Fruit fly (Drosophila melanogaster): ENCODE data around the gene CG32192.

The CG32192 gene

dm6 chr3L:18020944-18021343 lies 19.2 kb upstream of the CG32192 start:
- TF ChIP-seq psq (optimal IDR thresholded peaks at IDR 0.05), result no peak
- peak in 1 of 2 experiments; percentile 91 for TF ChIP-seq EcR (GFP tag; optimal IDR thresholded peaks at IDR 0.05)

dm6 chr3L:18021886-18022285 lies 18.2 kb upstream of the CG32192 start:
- no peak for TF ChIP-seq pan (optimal IDR thresholded peaks at IDR 0.05)
- TF ChIP-seq psq (optimal IDR thresholded peaks at IDR 0.05), result no peak
- TF ChIP-seq EcR (GFP tag; optimal IDR thresholded peaks at IDR 0.05), result peak in 1 of 2 experiments; percentile 77

dm6 chr3L:18022479-18022950 lies 17.6 kb upstream of the CG32192 start:
- TF ChIP-seq EcR (GFP tag; optimal IDR thresholded peaks at IDR 0.05) (peak in 1 of 2 experiments; percentile 72), pan (optimal IDR thresholded peaks at IDR 0.05) (no peak)

- TF ChIP-seq Dll (optimal IDR thresholded peaks at IDR 0.05) (no peak), EcR (GFP tag; optimal IDR thresholded peaks at IDR 0.05) (peak in 1 of 2 experiments; percentile 63), CG8478 (optimal IDR thresholded peaks at IDR 0.05) (no peak)
These were observed 16.5 kb upstream of the CG32192 start for dm6 chr3L:18023622-18024021.

dm6 chr3L:18024589-18024988 lies 15.5 kb upstream of the CG32192 start:
- TF ChIP-seq psq (optimal IDR thresholded peaks at IDR 0.05), result no peak
- no peak for TF ChIP-seq CG8478 (optimal IDR thresholded peaks at IDR 0.05)
- TF ChIP-seq EcR (GFP tag; optimal IDR thresholded peaks at IDR 0.05), result no peak
- no peak for TF ChIP-seq Dll (optimal IDR thresholded peaks at IDR 0.05)
- no peak for TF ChIP-seq usp (GFP tag; optimal IDR thresholded peaks at IDR 0.05)

dm6 chr3L:18025907-18026306 lies 14.2 kb upstream of the CG32192 start:
- TF ChIP-seq psq (optimal IDR thresholded peaks at IDR 0.05) (no peak), EcR (GFP tag; optimal IDR thresholded peaks at IDR 0.05) (no peak), Dll (optimal IDR thresholded peaks at IDR 0.05) (no peak), usp (GFP tag; optimal IDR thresholded peaks at IDR 0.05) (no peak), pan (optimal IDR thresholded peaks at IDR 0.05) (no peak), CG8478 (optimal IDR thresholded peaks at IDR 0.05) (no peak)

dm6 chr3L:18029546-18030300 lies 10.4 kb upstream of the CG32192 start:
- TF ChIP-seq EcR (GFP tag; optimal IDR thresholded peaks at IDR 0.05), result peak; percentile 71 to 78
- no peak for TF ChIP-seq pan (optimal IDR thresholded peaks at IDR 0.05)

DNA sequence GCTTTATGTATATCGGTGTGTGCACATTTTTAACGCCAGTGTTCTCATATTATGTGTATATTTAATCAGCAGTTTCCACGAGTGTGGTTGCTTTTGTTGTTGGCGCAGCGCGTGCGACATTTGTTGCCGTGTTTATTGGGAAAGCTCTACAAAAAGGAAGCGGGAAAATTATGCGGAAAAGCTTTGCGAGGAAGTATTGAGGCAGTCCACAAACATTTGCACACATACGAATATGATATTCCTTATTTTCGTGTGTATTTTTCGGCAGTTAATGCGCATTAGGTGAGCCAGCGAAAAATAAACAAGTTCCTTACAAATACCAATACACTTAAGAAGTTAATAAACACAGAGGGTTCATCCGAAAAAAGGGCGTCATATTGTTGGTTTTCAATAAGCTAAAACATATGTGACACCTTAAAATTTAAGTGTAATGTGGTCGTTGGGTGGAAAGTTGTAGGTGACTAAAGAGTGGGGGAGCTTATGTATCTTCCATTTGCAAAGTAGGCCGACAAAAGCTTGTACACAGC lies 9.8 kb upstream of the CG32192 start:
- TF ChIP-seq usp (GFP tag; optimal IDR thresholded peaks at IDR 0.05), result no peak
- no peak for TF ChIP-seq EcR (GFP tag; optimal IDR thresholded peaks at IDR 0.05)
- no peak for TF ChIP-seq pan (optimal IDR thresholded peaks at IDR 0.05)
- no peak for TF ChIP-seq Dll (optimal IDR thresholded peaks at IDR 0.05)
- no peak for TF ChIP-seq psq (optimal IDR thresholded peaks at IDR 0.05)
- TF ChIP-seq CG8478 (optimal IDR thresholded peaks at IDR 0.05), result no peak

DNA sequence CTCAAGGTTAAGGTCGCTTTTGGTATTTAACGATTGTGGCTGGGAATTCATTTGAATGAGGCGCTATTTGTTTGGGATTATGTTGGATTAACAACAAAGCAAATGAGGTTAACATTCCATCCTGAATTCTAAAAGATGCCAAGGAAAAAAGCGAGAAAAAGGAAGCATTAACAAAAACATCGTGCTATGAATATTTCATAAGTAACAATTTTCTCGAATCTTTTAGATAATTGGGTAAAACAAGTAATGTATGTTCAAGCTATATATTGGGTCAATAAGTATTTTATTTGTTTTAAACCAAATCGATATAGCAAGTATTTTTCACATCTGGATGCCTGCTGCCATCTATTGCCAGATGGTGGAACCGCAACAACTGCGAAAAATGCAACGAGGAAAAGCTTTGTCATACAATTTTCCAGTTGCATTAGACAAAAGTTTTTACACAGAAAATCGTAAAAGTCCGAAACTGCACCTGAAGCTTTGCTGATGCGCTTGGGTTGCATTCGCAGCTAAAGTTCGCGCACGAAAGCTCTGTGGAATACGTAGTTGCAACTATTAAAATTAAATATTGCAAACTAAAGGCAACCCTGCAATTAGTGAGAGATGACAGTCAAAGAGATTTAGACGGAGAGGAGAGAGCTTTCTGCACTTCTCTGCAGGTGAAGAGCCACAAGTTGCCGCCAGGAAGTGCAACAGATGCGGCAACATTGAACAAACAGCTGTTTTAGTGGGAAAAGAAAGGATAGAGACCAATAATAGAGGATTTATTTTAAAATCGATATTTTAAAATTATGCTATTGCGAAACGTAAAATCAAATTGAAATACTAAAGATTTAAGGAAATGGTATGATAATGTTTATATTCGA lies 7.4 kb upstream of the CG32192 start:
- no peak for TF ChIP-seq Dll (optimal IDR thresholded peaks at IDR 0.05)
- TF ChIP-seq usp (GFP tag; optimal IDR thresholded peaks at IDR 0.05), result no peak
- no peak for TF ChIP-seq EcR (GFP tag; optimal IDR thresholded peaks at IDR 0.05)
- no peak for TF ChIP-seq CG8478 (optimal IDR thresholded peaks at IDR 0.05)
- TF ChIP-seq psq (optimal IDR thresholded peaks at IDR 0.05), result no peak
- TF ChIP-seq pan (optimal IDR thresholded peaks at IDR 0.05), result no peak

dm6 chr3L:18034498-18034897 lies 5.6 kb upstream of the CG32192 start:
- TF ChIP-seq Dll (optimal IDR thresholded peaks at IDR 0.05) (no peak), CG8478 (optimal IDR thresholded peaks at IDR 0.05) (no peak), psq (optimal IDR thresholded peaks at IDR 0.05) (no peak), pan (optimal IDR thresholded peaks at IDR 0.05) (no peak), EcR (GFP tag; optimal IDR thresholded peaks at IDR 0.05) (no peak), usp (GFP tag; optimal IDR thresholded peaks at IDR 0.05) (no peak)

- TF ChIP-seq usp (GFP tag; optimal IDR thresholded peaks at IDR 0.05) (no peak), Dll (optimal IDR thresholded peaks at IDR 0.05) (no peak), EcR (GFP tag; optimal IDR thresholded peaks at IDR 0.05) (peak in 1 of 2 experiments; percentile 93), pan (optimal IDR thresholded peaks at IDR 0.05) (no peak), CG8478 (optimal IDR thresholded peaks at IDR 0.05) (no peak), psq (optimal IDR thresholded peaks at IDR 0.05) (no peak)
These were observed 3.1 kb upstream of the CG32192 start for dm6 chr3L:18036995-18037394.

DNA sequence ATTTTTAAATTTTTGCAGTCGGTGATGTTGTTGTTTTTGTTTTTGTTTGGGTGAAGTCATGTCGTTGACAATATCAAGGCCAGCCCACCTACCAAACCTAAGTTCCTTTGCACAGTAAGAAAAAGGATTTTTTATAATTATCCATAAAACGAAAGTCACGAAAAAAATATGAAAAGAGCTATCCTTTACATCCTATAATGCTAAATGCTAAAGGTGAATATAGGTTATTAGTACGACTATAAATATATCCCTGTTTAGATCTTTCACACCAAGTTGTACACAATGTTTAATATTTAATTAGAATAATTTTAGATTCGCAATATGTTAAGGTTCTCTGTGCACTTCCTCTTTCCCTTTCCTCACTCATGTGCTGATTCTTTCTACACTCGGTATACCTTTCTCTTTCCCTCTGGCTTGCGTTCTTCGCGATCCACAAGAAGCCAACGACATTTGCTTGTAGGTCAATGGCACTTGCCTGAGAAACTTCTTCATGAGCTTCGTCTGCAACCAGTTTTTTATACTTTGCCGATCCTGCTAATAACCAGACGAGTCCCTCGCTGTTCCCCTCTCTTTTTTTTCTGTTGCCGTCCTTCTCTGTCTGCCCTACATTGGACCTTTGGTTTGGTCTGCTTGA lies 2.5 kb upstream of the CG32192 start:
- TF ChIP-seq EcR (GFP tag; optimal IDR thresholded peaks at IDR 0.05), result peak; percentile 91 to 95
- no peak for TF ChIP-seq psq (optimal IDR thresholded peaks at IDR 0.05)
- TF ChIP-seq Dll (optimal IDR thresholded peaks at IDR 0.05), result no peak
- no peak for TF ChIP-seq usp (GFP tag; optimal IDR thresholded peaks at IDR 0.05)
- no peak for TF ChIP-seq CG8478 (optimal IDR thresholded peaks at IDR 0.05)
- TF ChIP-seq pan (optimal IDR thresholded peaks at IDR 0.05), result no peak

Measured in whole organism.